Fruit fly (Drosophila melanogaster): ENCODE results near the gene CG31446.

DNA sequence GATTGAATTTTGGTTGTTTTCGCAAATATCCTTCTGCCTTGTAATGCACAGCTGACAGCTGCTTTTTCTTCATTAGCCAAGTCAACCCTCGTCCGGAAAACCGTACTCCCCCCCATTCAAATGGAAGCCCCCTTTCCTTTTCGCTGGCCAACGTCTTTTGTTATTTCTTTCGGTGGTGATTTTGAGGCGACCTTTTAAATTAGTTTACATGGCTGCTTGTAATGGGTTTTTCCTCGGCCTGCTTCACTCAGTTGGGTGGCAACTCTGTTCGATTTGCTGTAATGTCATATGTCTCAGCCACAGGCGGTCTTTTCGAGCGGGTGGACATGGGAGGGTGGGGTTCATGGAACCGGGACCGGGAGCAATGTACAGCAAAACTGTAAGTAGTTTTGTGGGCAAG lies 32.4 kb upstream of the CG31446 start:
- TF ChIP-seq svp (GFP tag) (no peak), achi (GFP tag; optimal IDR thresholded peaks at IDR 0.05) (no peak), Hr38 (GFP tag; optimal IDR thresholded peaks at IDR 0.05) (no peak), Gug (GFP tag; IDR thresholded peaks at IDR 0.05) (no peak), dsx (GFP tag; optimal IDR thresholded peaks at IDR 0.05; ENCODE audit: poor library complexity, severe bottlenecking) (no peak), vri (GFP tag; optimal IDR thresholded peaks at IDR 0.05) (no peak)

Data from whole organism, prepupa.